Fruit fly (Drosophila melanogaster) Kc167 (cell line): Measurements from ENCODE around the gene TwdlF.
"Not testable (repeated sequence)": the region's sequence is repeated elsewhere in the genome, so short reads cannot be mapped to it uniquely, and the experiment has no call there.

ENCODE experiments used
- Myc ChIP-seq: fragments of >200 bp; optimal IDR thresholded peaks from 2 replicates; lab custom pipeline; 2017; ENCODE audit warnings: missing external identifiers
- Sin3A ChIP-seq: fragments of >200 bp; optimal IDR thresholded peaks from 2 replicates; lab custom pipeline; 2018; ENCODE audit warnings: missing external identifiers
- h ChIP-seq: fragments of >200 bp; optimal IDR thresholded peaks from 3 replicates; lab custom pipeline; 2018; ENCODE audit warnings: missing external identifiers
- insv ChIP-seq: fragments of >200 bp; optimal IDR thresholded peaks from 3 replicates; lab custom pipeline; 2018; ENCODE audit warnings: missing external identifiers
- psq ChIP-seq: fragments of >200 bp; optimal IDR thresholded peaks from 2 replicates; lab custom pipeline; 2017; ENCODE audit warnings: missing external identifiers
- ttk ChIP-seq: sonication (Bioruptor generic); optimal IDR thresholded peaks from 2 replicates; lab custom pipeline; 2017; ENCODE audit warnings: missing external identifiers

TwdlF gene

DNA sequence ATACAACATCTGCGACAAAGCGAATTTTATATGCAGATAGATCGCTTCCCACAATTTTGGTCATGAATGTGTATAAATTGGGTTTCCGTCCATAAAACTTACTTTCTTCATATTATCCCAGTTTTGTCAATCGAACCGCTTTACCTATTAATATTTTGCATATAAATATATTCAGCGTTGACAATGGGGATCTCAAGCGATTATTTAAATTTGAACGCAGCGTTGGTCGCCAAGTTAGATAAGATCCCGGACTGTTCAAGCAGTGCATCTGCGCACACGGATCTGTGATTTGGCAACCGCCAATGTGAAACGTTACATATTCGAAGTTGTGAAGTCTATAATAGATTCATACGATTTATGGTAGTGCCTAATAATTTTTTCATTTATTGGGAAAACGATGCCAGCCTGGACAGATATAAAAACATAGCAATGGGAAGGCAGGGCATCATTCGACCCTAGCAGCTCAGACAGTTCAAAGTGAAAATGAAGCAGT, at the start of gene TwdlF:
TwdlF (plus strand) TSS at position 443 of the 493 bp plus-strand sequence.
- no peak for TF ChIP-seq ttk
- no peak for TF ChIP-seq psq (lab: Kevin White, UChicago)
- no peak for TF ChIP-seq Myc (lab: Kevin White, UChicago)
- TF ChIP-seq Sin3A (lab: Kevin White, UChicago): no peak
- no peak for TF ChIP-seq insv (lab: Kevin White, UChicago)
- TF ChIP-seq h: no peak

DNA sequence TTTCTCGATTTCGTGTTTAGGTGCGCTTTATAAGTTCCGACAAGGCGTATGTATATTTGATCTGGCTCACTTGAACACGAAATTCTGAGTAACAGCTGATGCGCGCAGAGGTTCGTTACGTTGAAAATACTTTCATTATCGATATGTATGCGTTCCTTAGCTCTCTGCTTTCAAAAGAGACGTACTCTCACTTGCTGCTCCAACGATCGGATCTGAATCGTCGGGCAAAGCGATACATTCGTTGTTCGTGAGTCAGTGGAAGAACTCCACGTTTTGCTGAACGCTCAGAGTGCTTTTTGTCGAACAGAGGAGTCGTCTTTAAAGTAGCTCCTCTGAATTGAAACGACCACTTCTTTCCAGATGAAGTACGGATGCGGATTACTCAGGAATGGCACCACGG, 49.8 kb upstream of the TwdlF start, which contains the start of gene beta-Man:
beta-Man (plus strand) TSS at position 152 of the 400 bp plus-strand sequence.
- no peak for TF ChIP-seq Sin3A (lab: Kevin White, UChicago)
- no peak for TF ChIP-seq ttk
- TF ChIP-seq insv (lab: Kevin White, UChicago): no peak
- no peak for TF ChIP-seq h
- no peak for TF ChIP-seq Myc (lab: Kevin White, UChicago)
- TF ChIP-seq psq (lab: Kevin White, UChicago): no peak

DNA sequence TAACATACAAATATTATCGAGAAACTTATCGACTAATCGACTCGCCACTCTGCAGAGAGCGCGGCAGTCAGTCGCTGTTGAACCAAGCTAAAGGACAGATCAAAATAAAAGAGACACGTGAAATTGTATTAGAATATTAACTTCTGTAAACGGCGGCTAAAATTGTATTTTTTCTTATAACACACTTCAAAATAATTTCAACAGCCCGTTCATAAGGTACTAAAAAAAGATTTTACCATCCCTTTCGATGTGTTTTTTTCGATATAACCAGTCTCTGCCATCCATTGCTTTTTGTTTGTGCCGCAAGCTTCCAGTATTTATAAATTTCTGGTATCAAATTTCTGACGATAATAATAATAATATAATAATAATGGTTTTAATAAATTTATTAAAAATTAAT, 35.3 kb upstream of the TwdlF start, which contains the start of gene aux:
aux (plus strand) TSS at position 301 of the 400 bp plus-strand sequence.
- TF ChIP-seq Myc (lab: Kevin White, UChicago); ttk; insv (lab: Kevin White, UChicago): not testable (repeated sequence)

DNA sequence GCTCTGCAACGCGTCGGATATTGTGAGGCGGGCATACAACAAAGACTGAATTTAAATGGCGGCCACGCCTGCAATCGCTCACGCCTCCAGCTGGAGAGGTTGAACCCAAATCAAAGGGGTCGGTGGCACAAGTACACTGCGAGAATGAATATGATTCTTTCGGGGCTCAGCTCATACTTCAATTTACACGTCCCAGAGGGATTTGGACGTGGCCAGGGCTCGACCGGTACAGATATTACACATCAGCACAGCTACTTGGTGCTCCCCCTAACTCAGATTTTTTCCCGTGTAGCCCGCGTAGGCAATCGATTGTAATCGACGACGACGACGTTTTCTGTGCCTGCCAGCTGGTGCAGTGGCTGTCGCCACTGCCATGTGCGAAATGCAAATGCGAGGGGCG, 32.8 kb upstream of the TwdlF start:
- no peak for TF ChIP-seq h
- TF ChIP-seq psq (lab: Kevin White, UChicago): no peak
- TF ChIP-seq Sin3A (lab: Kevin White, UChicago): no peak

DNA sequence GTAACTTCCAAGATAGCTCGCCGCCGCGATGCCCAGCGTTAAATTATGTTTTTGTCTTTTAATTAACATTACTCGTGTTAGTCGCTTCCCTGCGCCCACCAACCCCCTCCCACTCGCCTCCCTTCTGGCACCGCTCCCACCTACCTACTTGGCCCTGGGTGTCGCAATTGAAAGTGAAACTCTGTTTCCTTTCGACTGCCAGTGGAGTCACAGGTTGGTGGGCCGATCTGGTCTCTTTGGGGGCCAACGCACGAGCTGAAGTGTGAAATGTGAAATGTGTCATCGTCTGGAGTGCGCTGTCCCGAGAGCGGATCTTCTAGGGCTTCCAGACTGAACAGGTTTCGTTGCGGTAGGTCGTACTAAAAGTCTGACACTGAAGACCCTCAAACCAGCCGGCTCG, 32.2 kb upstream of the TwdlF start:
- TF ChIP-seq Sin3A (lab: Kevin White, UChicago) (no peak), Myc (lab: Kevin White, UChicago) (no peak), psq (lab: Kevin White, UChicago) (no peak), ttk (no peak), insv (lab: Kevin White, UChicago) (no peak), h (no peak)

DNA sequence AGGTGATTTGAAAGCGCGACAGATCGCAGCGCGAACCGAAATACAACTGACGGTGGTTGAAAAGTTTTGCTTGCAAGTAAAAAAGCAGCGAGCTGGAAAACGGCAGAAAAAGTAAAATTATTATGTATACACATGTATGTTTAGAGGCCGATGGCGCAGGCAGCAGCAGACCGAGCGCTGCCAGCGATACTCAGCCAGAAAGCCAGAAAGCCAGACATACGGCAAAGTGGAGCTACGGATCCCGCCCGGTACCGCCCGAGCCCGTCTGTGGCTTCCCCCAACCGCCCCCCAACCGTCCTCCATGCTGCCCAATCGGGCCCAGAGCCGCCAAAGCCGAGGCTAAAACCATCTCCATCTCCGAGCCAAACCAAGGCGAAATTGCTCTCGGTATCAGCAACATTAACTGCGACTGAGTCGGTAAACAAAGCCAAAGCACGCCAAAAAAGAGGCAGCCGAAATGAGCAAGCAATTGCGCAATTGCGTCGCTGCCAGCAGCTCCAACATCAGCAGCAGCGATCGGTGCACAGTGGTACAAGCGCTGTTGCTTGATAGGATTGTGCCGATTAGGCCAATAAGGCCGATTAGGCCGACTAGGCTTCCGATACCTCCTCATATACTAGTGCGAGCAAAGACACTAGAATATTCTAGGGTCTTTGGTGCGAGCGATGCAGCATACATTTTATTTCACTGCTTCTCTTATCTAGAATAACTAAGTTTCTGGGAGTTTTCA, 31.4 kb upstream of the TwdlF start, which contains the start of gene CG14636:
CG14636 (minus strand) TSS at position 51 of the 730 bp plus-strand sequence.
- TF ChIP-seq ttk (no peak), h (no peak), psq (lab: Kevin White, UChicago) (no peak), insv (lab: Kevin White, UChicago) (no peak), Sin3A (lab: Kevin White, UChicago) (no peak), Myc (lab: Kevin White, UChicago) (no peak)

DNA sequence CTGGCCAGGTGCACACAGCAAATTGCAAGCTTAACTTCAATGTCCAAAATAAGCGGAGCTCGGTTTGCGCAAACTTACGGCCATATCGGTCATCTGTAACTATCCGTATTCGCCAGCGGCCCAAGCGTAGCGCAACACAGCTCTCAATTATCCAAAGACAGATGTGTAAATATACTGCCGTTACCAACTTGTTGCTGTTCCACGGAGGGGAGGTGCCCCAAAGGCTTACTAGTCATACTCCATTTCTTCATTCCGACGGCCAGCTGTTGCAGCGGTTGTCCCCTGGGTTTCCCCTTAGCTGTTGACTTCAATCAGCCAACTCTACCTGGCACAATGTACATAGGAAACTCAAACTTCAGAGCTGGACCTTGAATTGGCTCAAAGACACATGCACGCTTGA, 26.8 kb upstream of the TwdlF start, which contains the start of gene CG31516:
CG31516 (minus strand) TSS at position 101 of the 400 bp plus-strand sequence.
- TF ChIP-seq Myc (lab: Kevin White, UChicago): no peak
- TF ChIP-seq h: no peak
- no peak for TF ChIP-seq ttk
- TF ChIP-seq Sin3A (lab: Kevin White, UChicago): no peak
- no peak for TF ChIP-seq insv (lab: Kevin White, UChicago)
- TF ChIP-seq psq (lab: Kevin White, UChicago): no peak

DNA sequence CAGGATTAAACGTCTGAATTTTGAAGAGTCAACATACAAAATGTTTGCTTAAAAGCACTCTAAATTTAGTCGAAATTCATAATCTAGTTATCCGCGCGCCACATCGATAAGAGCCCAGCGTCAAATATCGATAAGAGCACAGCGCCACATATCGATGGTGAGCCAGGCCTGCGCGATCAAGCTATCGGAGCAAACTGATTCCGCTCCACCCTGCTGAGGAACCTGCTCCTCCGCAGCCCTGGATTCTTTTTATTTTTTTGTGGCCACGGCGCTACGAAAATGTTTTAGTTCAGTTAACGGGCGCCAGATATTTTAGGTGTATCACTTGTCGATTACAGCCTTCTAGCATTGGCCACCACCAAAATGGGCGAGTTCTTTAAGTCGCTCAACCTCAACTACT, 26.0 kb upstream of the TwdlF start:
- no peak for TF ChIP-seq insv (lab: Kevin White, UChicago)

DNA sequence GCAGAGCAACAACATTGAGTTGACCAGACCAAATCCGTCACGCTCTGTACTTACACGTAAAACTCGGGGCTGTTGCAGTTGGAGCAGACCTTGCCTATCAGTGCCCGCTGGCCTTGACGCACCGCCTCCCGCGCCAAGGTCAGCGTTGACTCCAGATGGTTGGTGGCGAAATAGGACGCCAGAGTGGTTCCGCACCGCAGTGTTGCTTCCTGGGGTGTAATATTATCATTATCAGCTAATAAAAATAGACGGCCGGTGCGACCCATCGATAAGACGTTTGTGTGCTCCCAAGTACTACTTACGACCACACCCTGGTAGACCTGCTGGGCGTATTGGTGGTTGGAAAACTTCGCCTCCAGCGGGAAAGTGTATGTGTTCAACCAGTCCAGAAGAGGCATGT, 18.4 kb upstream of the TwdlF start:
- TF ChIP-seq insv (lab: Kevin White, UChicago) (no peak), Sin3A (lab: Kevin White, UChicago) (no peak), Myc (lab: Kevin White, UChicago) (no peak)

DNA sequence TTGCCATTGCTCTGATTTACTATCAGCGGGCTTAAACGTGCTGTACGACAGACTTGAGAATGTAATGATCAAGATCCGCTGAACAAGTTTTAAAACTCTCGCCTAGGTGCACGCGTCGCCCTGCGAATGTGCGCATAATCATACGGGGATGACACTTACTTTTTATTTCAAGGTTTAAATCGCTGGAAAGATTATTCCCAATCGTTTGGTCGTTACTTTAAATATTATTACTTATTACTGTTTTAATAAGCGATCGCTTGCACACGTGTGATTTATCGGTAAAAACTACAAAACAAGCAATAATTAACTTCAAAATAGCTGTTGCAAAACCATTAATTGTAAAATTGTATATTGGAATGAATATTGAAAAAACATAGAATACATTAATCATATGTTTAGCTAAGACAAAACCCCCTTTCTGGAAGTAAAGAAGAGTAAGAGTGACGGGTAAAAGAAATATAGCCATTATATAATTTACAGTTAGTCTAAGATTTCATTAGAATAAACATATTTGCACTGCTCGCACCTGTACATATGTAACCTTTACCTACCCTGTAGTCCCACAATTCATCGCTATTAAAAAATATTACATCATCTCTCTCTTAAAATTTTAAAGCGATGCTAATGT, 17.6 kb upstream of the TwdlF start, which contains the start of gene DhpD:
DhpD (minus strand) TSS at position 102 of the 628 bp plus-strand sequence.
- TF ChIP-seq ttk (no peak), psq (lab: Kevin White, UChicago) (no peak), Sin3A (lab: Kevin White, UChicago) (no peak)

DNA sequence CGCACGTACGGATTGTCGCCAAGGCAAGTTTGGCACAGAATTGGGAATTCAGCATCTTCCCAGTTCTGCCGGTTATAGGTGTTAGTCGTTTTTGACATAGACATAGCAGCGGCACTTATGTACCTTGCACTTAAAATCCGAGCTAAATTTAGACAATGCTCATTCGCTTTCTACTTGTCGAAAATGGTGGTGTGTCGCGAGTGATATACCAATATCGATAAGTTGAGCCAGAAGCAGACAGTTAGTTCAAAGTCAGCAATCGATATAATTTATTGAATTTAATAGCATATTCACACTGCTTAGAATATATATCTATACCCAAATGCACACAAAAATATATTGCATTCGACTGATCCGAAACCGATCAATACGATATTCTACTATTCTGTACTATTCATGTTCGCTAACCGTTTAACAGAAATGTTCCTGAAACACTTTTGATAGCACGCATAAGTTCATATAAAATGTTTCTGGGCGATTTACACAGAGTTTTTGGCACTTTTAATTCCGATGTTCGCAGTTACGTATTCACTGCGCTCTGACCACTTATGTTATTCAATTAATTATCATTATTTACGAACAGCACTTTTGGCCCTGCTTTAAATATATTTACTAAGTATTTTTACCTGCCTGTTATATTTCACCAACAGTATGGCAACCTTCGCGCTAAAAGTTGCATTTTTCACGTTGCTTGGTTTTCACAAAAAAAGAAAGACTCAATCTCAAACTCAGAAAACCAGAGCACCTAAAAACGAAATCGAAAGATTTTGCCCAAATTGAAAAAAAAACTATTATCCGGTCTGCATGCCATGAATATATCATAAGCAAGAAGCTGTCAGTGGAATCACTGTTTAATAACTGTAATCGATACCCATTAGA, 14.4 kb upstream of the TwdlF start, which contains the start of gene CG14641:
CG14641 (minus strand) TSS at position 204 of the 879 bp plus-strand sequence.
- TF ChIP-seq Myc (lab: Kevin White, UChicago) (no peak), insv (lab: Kevin White, UChicago) (no peak), ttk (no peak), h (no peak), psq (lab: Kevin White, UChicago) (no peak), Sin3A (lab: Kevin White, UChicago) (no peak)

DNA sequence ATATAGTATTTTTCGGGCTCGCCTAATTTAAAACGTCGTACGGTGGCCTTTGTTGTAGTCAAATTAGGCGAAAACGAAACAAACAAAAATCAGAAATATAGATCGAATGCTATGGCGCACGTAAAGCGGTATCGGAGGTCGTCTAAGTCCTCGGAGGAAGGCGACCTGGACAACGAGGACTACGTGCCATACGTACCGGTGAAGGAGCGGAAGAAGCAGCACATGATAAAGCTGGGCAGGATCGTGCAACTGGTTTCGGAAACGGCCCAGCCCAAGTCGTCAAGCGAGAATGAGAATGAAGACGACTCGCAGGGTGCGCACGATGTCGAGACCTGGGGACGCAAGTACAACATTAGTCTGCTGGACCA, 13.8 kb upstream of the TwdlF start, which contains the start of gene abs:
abs (plus strand) TSS at position 30 of the 368 bp plus-strand sequence.
- TF ChIP-seq Sin3A (lab: Kevin White, UChicago): no peak
- no peak for TF ChIP-seq insv (lab: Kevin White, UChicago)
- no peak for TF ChIP-seq ttk
- no peak for TF ChIP-seq Myc (lab: Kevin White, UChicago)
- TF ChIP-seq h: no peak
- no peak for TF ChIP-seq psq (lab: Kevin White, UChicago)
